Fruit fly (Drosophila melanogaster) whole organism: Measurements from ENCODE around the gene Prtl99C.

Experiments
- CG8478 ChIP-seq: fragments of >200 bp; optimal IDR thresholded peaks from 2 replicates; lab custom pipeline; 2018; ENCODE audit warnings: inconsistent platforms
- Dll ChIP-seq: fragments of >200 bp; optimal IDR thresholded peaks from 2 replicates; lab custom pipeline; 2017
- EcR ChIP-seq, 2 experiments: fragments of >200 bp; optimal IDR thresholded peaks; 2 replicates each; lab custom pipeline; 2017; ENCODE audit warnings: missing biosample characterization in 2 of 2, missing genetic modification characterization in 2 of 2, missing genetic modification reagents in 2 of 2
- pan ChIP-seq: fragments of >200 bp; optimal IDR thresholded peaks from 2 replicates; lab custom pipeline; 2017
- psq ChIP-seq: fragments of >200 bp; optimal IDR thresholded peaks from 2 replicates; lab custom pipeline; 2017
- usp ChIP-seq: fragments of >200 bp; optimal IDR thresholded peaks from 2 replicates; lab custom pipeline; 2017; ENCODE audit warnings: missing biosample characterization, missing genetic modification characterization, mixed read lengths

The Prtl99C gene

dm6 chr3R:29869350-29869688, 33.6 kb downstream of the Prtl99C start, which contains the start of gene CG34133:
Gene CG34133 (plus strand): TSS chr3R:29869365.
- TF ChIP-seq EcR (GFP tag; optimal IDR thresholded peaks at IDR 0.05; lab: Kevin White, UChicago) (no peak), pan (lab: Kevin White, UChicago) (no peak), Dll (lab: Kevin White, UChicago) (no peak), usp (no peak), CG8478 (no peak), psq (lab: Kevin White, UChicago) (no peak)

dm6 chr3R:29875830-29876229, 40.1 kb downstream of the Prtl99C start:
- TF ChIP-seq Dll (lab: Kevin White, UChicago) (no peak), usp (no peak), pan (lab: Kevin White, UChicago) (no peak), EcR (GFP tag; optimal IDR thresholded peaks at IDR 0.05; lab: Kevin White, UChicago) (no peak)

dm6 chr3R:29876232-29876631, 40.5 kb downstream of the Prtl99C start:
- no peak for TF ChIP-seq psq (lab: Kevin White, UChicago)
- no peak for TF ChIP-seq EcR (GFP tag; optimal IDR thresholded peaks at IDR 0.05; lab: Kevin White, UChicago)
- TF ChIP-seq CG8478, result no peak
- no peak for TF ChIP-seq Dll (lab: Kevin White, UChicago)
- TF ChIP-seq pan (lab: Kevin White, UChicago), result no peak
- TF ChIP-seq usp, result no peak

dm6 chr3R:29876733-29877193, 41.0 kb downstream of the Prtl99C start, which contains the start of gene CG31038:
Gene CG31038 (plus strand): TSS chr3R:29877059.
- no peak for TF ChIP-seq pan (lab: Kevin White, UChicago)
- no peak for TF ChIP-seq EcR (GFP tag; optimal IDR thresholded peaks at IDR 0.05; lab: Kevin White, UChicago)
- TF ChIP-seq psq (lab: Kevin White, UChicago), result no peak
- TF ChIP-seq Dll (lab: Kevin White, UChicago), result no peak
- no peak for TF ChIP-seq CG8478
- TF ChIP-seq usp, result no peak

dm6 chr3R:29880306-29880705, 44.6 kb downstream of the Prtl99C start:
- TF ChIP-seq usp, result no peak
- no peak for TF ChIP-seq Dll (lab: Kevin White, UChicago)
- no peak for TF ChIP-seq pan (lab: Kevin White, UChicago)
- TF ChIP-seq EcR (GFP tag; optimal IDR thresholded peaks at IDR 0.05; lab: Kevin White, UChicago), result no peak
